Worm (Caenorhabditis elegans) whole organism, L2 larva: Measurements from ENCODE around the gene atx-3.

ENCODE experiments used
- C34F6.9 ChIP-seq: fragments of 150-350 bp; optimal IDR thresholded peaks from 2 replicates; lab custom pipeline; 2014; ENCODE audit warnings: missing biosample characterization, missing genetic modification characterization
- F13H6.1 ChIP-seq: sonication (generic microtip); optimal IDR thresholded peaks from 2 replicates; lab custom pipeline; 2016; ENCODE audit warnings: missing genetic modification characterization, missing compliant biosample characterization
- R02D3.7 ChIP-seq: fragments of 150-350 bp; optimal IDR thresholded peaks from 2 replicates; lab custom pipeline; 2014; ENCODE audit warnings: missing biosample characterization, missing genetic modification characterization
- Y55F3AM.14 ChIP-seq: fragments of 200-800 bp; sonication (Bioruptor generic); optimal IDR thresholded peaks from 2 replicates; lab custom pipeline; 2018; ENCODE audit warnings: mild to moderate bottlenecking, missing genetic modification characterization, missing compliant biosample characterization
- ZK546.5 ChIP-seq: sonication (generic microtip); optimal IDR thresholded peaks from 2 replicates; lab custom pipeline; 2017; ENCODE audit warnings: missing biosample characterization, missing genetic modification characterization
- alr-1 ChIP-seq: fragments of 150-350 bp; optimal IDR thresholded peaks from 2 replicates; lab custom pipeline; 2014; ENCODE audit warnings: missing biosample characterization, missing genetic modification characterization
- ceh-16 ChIP-seq: fragments of 150-350 bp; optimal IDR thresholded peaks from 2 replicates; lab custom pipeline; 2014; ENCODE audit warnings: missing biosample characterization, missing genetic modification characterization
- ceh-82 ChIP-seq: fragments of 150-350 bp; optimal IDR thresholded peaks from 2 replicates; lab custom pipeline; 2014; ENCODE audit warnings: missing biosample characterization, missing genetic modification characterization
- crh-2 ChIP-seq: sonication (generic microtip); optimal IDR thresholded peaks from 2 replicates; lab custom pipeline; 2017; ENCODE audit warnings: missing biosample characterization, missing genetic modification characterization
- dmd-4 ChIP-seq: sonication (generic microtip); optimal IDR thresholded peaks from 2 replicates; lab custom pipeline; 2017; ENCODE audit warnings: missing biosample characterization, missing genetic modification characterization
- egl-27 ChIP-seq: sonication (generic microtip); optimal IDR thresholded peaks from 3 replicates; lab custom pipeline; 2017; ENCODE audit warnings: missing biosample characterization, missing genetic modification reagents, missing genetic modification characterization
- fos-1 ChIP-seq: fragments of 150-350 bp; optimal IDR thresholded peaks from 2 replicates; lab custom pipeline; 2014; ENCODE audit warnings: missing biosample characterization, missing genetic modification characterization
- lin-39 ChIP-seq: fragments of 150-350 bp; optimal IDR thresholded peaks from 2 replicates; lab custom pipeline; 2014; ENCODE audit warnings: missing biosample characterization, missing genetic modification reagents, missing genetic modification characterization
- mab-5 ChIP-seq: fragments of 150-350 bp; optimal IDR thresholded peaks from 2 replicates; lab custom pipeline; 2014; ENCODE audit warnings: missing biosample characterization, missing genetic modification characterization
- mbf-1 ChIP-seq: sonication (generic microtip); optimal IDR thresholded peaks from 2 replicates; lab custom pipeline; 2017; ENCODE audit warnings: missing biosample characterization, missing genetic modification characterization
- nhr-10 ChIP-seq: sonication (generic microtip); optimal IDR thresholded peaks from 2 replicates; lab custom pipeline; 2017; ENCODE audit warnings: missing biosample characterization, missing genetic modification characterization
- nhr-11 ChIP-seq: fragments of 150-350 bp; optimal IDR thresholded peaks from 2 replicates; lab custom pipeline; 2014; ENCODE audit warnings: missing biosample characterization, missing genetic modification characterization
- nhr-12 ChIP-seq: fragments of 150-350 bp; optimal IDR thresholded peaks from 2 replicates; lab custom pipeline; 2014; ENCODE audit warnings: missing biosample characterization, missing genetic modification characterization
- nhr-237 ChIP-seq: fragments of 150-350 bp; optimal IDR thresholded peaks from 2 replicates; lab custom pipeline; 2014; ENCODE audit warnings: missing biosample characterization, missing genetic modification characterization
- nhr-25 ChIP-seq: fragments of 150-350 bp; sonication (generic microtip); optimal IDR thresholded peaks from 3 replicates; lab custom pipeline; 2014; ENCODE audit warnings: missing biosample characterization, missing genetic modification characterization
- nhr-6 ChIP-seq: fragments of 150-350 bp; optimal IDR thresholded peaks from 2 replicates; lab custom pipeline; 2014; ENCODE audit warnings: missing biosample characterization, missing genetic modification characterization
- nhr-77 ChIP-seq: fragments of 150-350 bp; optimal IDR thresholded peaks from 2 replicates; lab custom pipeline; 2014; ENCODE audit warnings: missing biosample characterization, missing genetic modification characterization
- peb-1 ChIP-seq: fragments of 150-350 bp; optimal IDR thresholded peaks from 2 replicates; lab custom pipeline; 2014; ENCODE audit warnings: missing biosample characterization, missing genetic modification characterization
- sem-4 ChIP-seq: fragments of 150-350 bp; optimal IDR thresholded peaks from 2 replicates; lab custom pipeline; 2014; ENCODE audit warnings: missing biosample characterization, missing genetic modification reagents, missing genetic modification characterization
- skn-1 ChIP-seq: sonication (generic microtip); optimal IDR thresholded peaks from 2 replicates; lab custom pipeline; 2017; ENCODE audit warnings: missing biosample characterization, missing genetic modification characterization
- sma-3 ChIP-seq: sonication (generic microtip); optimal IDR thresholded peaks from 2 replicates; lab custom pipeline; 2016; ENCODE audit warnings: missing genetic modification reagents, missing genetic modification characterization, missing compliant biosample characterization
- unc-62 ChIP-seq: fragments of 150-350 bp; optimal IDR thresholded peaks from 2 replicates; lab custom pipeline; 2014; ENCODE audit warnings: missing biosample characterization, missing genetic modification reagents, missing genetic modification characterization
- zag-1 ChIP-seq: fragments of 150-350 bp; optimal IDR thresholded peaks from 2 replicates; lab custom pipeline; 2014; ENCODE audit warnings: missing biosample characterization, missing genetic modification characterization

The atx-3 gene

ce11 chrV:15536320-15536719 is 40.9 kb downstream of the atx-3 start, which contains the start of gene F21A3.4:
F21A3.4 (plus strand) TSS chrV:15536620.
- no peak for TF ChIP-seq lin-39
- no peak for TF ChIP-seq nhr-237 (tag; lab: Kevin White, UChicago)
- TF ChIP-seq egl-27 (tag; lab: Kevin White, UChicago) = no peak
- TF ChIP-seq dmd-4 (tag; lab: Kevin White, UChicago) = no peak
- TF ChIP-seq nhr-10 = no peak
- no peak for TF ChIP-seq mbf-1 (tag; lab: Kevin White, UChicago)
- no peak for TF ChIP-seq nhr-77 (tag; lab: Kevin White, UChicago)
- no peak for TF ChIP-seq nhr-6 (tag; lab: Kevin White, UChicago)
- TF ChIP-seq F13H6.1 (tag; lab: Kevin White, UChicago) = no peak
- no peak for TF ChIP-seq mab-5 (tag; lab: Kevin White, UChicago)
- TF ChIP-seq peb-1 (tag; lab: Kevin White, UChicago) = no peak
- no peak for TF ChIP-seq sem-4
- no peak for TF ChIP-seq nhr-25 (tag; lab: Kevin White, UChicago)
- no peak for TF ChIP-seq zag-1 (tag; lab: Kevin White, UChicago)
- TF ChIP-seq R02D3.7 = no peak
- TF ChIP-seq nhr-12 = no peak

- no peak for TF ChIP-seq sem-4
- no peak for TF ChIP-seq ZK546.5 (tag; lab: Kevin White, UChicago)
- no peak for TF ChIP-seq ceh-16 (tag; lab: Kevin White, UChicago)
- TF ChIP-seq R02D3.7 = no peak
- TF ChIP-seq ceh-82 (tag; lab: Kevin White, UChicago) = no peak
- no peak for TF ChIP-seq C34F6.9
- TF ChIP-seq crh-2 = no peak
These were observed 43.4 kb downstream of the atx-3 start, which contains the start of gene F21A3.2 for ce11 chrV:15533864-15534263. F21A3.2 (minus strand) TSS chrV:15533964.

ce11 chrV:15533096-15533495 is 44.1 kb downstream of the atx-3 start, which contains the start of gene F21A3.11:
F21A3.11 (minus strand) TSS chrV:15533212.
- TF ChIP-seq R02D3.7 (no peak), nhr-12 (no peak), sem-4 (no peak), peb-1 (tag; lab: Kevin White, UChicago) (no peak), nhr-10 (no peak), fos-1 (tag; lab: Kevin White, UChicago) (peak; percentile 49), alr-1 (no peak)

- TF ChIP-seq nhr-11 (tag; lab: Kevin White, UChicago) = no peak
- TF ChIP-seq fos-1 (tag; lab: Kevin White, UChicago) = no peak
- no peak for TF ChIP-seq Y55F3AM.14 (GFP tag; lab: Kevin White, UChicago)
- no peak for TF ChIP-seq skn-1 (tag; lab: Kevin White, UChicago)
- TF ChIP-seq unc-62 (GFP tag; lab: Kevin White, UChicago) = no peak
- no peak for TF ChIP-seq peb-1 (tag; lab: Kevin White, UChicago)
- TF ChIP-seq sma-3 (GFP tag; lab: Kevin White, UChicago) = no peak
These were observed 48.2 kb downstream of the atx-3 start, which contains the start of gene srh-276 for ce11 chrV:15529069-15529468. srh-276 (plus strand) TSS chrV:15529369.
